Worm (Caenorhabditis elegans) whole organism, L3 larva: ENCODE measurements around the gene tmem-135.

ENCODE experiments used
- aly-2 ChIP-seq: fragments of 150-350 bp; optimal IDR thresholded peaks from 2 replicates; lab custom pipeline; 2014; ENCODE audit warnings: missing biosample characterization, missing genetic modification characterization
- ama-1 ChIP-seq: fragments of 150-350 bp; optimal IDR thresholded peaks from 2 replicates; lab custom pipeline; 2018
- ceh-28 ChIP-seq: fragments of 150-350 bp; optimal IDR thresholded peaks from 2 replicates; lab custom pipeline; 2014; ENCODE audit warnings: missing biosample characterization, missing genetic modification reagents, missing genetic modification characterization
- ceh-82 ChIP-seq: fragments of 150-350 bp; optimal IDR thresholded peaks from 2 replicates; lab custom pipeline; 2014; ENCODE audit warnings: missing biosample characterization, missing genetic modification characterization
- ceh-9 ChIP-seq: sonication (generic microtip); optimal IDR thresholded peaks from 2 replicates; lab custom pipeline; 2018; ENCODE audit warnings: missing biosample characterization, missing genetic modification characterization
- daf-12 ChIP-seq: fragments of 150-350 bp; optimal IDR thresholded peaks from 2 replicates; lab custom pipeline; 2014; ENCODE audit warnings: missing biosample characterization, missing genetic modification reagents, missing genetic modification characterization
- egl-27 ChIP-seq: sonication (generic microtip); optimal IDR thresholded peaks from 4 replicates; lab custom pipeline; 2017; ENCODE audit warnings: missing biosample characterization, missing genetic modification reagents, missing genetic modification characterization
- elt-2 ChIP-seq: sonication (generic microtip); optimal IDR thresholded peaks from 2 replicates; lab custom pipeline; 2016; ENCODE audit warnings: missing genetic modification reagents, mild to moderate bottlenecking, missing genetic modification characterization, missing compliant biosample characterization
- eor-1 ChIP-seq, 2 experiments: fragments of 150-350 bp; optimal IDR thresholded peaks; 2 replicates each; lab custom pipeline; 2014 to 2018; ENCODE audit warnings: missing biosample characterization in 2 of 2, missing genetic modification characterization in 2 of 2
- fkh-10 ChIP-seq: sonication (generic microtip); optimal IDR thresholded peaks from 2 replicates; lab custom pipeline; 2017; ENCODE audit warnings: missing biosample characterization, missing genetic modification reagents, missing genetic modification characterization
- hmg-11 ChIP-seq: sonication (generic microtip); optimal IDR thresholded peaks from 2 replicates; lab custom pipeline; 2016; ENCODE audit warnings: missing genetic modification characterization, missing compliant biosample characterization
- jun-1 ChIP-seq: fragments of 150-350 bp; optimal IDR thresholded peaks from 2 replicates; lab custom pipeline; 2014; ENCODE audit warnings: missing biosample characterization, missing genetic modification reagents, missing genetic modification characterization
- lin-15B ChIP-seq: fragments of 150-350 bp; optimal IDR thresholded peaks from 2 replicates; lab custom pipeline; 2014; ENCODE audit warnings: missing biosample characterization, missing genetic modification characterization
- lin-39 ChIP-seq: fragments of 150-350 bp; optimal IDR thresholded peaks from 2 replicates; lab custom pipeline; 2018; ENCODE audit warnings: missing biosample characterization, missing genetic modification reagents, missing genetic modification characterization
- mdl-1 ChIP-seq: fragments of 150-350 bp; optimal IDR thresholded peaks from 2 replicates; lab custom pipeline; 2014; ENCODE audit warnings: missing biosample characterization, missing genetic modification characterization
- mml-1 ChIP-seq: fragments of 150-350 bp; sonication (generic microtip); optimal IDR thresholded peaks from 3 replicates; lab custom pipeline; 2014; ENCODE audit warnings: missing biosample characterization, missing genetic modification characterization
- nfya-1 ChIP-seq: sonication (generic microtip); optimal IDR thresholded peaks from 2 replicates; lab custom pipeline; 2017; ENCODE audit warnings: missing genetic modification characterization, mild to moderate bottlenecking, missing compliant biosample characterization, antibody characterized with exemption, moderate library complexity; ENCODE audit not compliant: insufficient read depth
- nhr-11 ChIP-seq: fragments of 150-350 bp; optimal IDR thresholded peaks from 2 replicates; lab custom pipeline; 2014; ENCODE audit warnings: missing biosample characterization, missing genetic modification characterization
- nhr-12 ChIP-seq: fragments of 150-350 bp; optimal IDR thresholded peaks from 2 replicates; lab custom pipeline; 2014; ENCODE audit warnings: missing biosample characterization, missing genetic modification characterization
- nhr-23 ChIP-seq: fragments of 150-350 bp; optimal IDR thresholded peaks from 2 replicates; lab custom pipeline; 2014; ENCODE audit warnings: missing biosample characterization, missing genetic modification reagents, missing genetic modification characterization
- nhr-237 ChIP-seq: fragments of 150-350 bp; optimal IDR thresholded peaks from 2 replicates; lab custom pipeline; 2014; ENCODE audit warnings: missing biosample characterization, missing genetic modification characterization
- nhr-25 ChIP-seq: sonication (generic microtip); optimal IDR thresholded peaks from 2 replicates; lab custom pipeline; 2017; ENCODE audit warnings: missing biosample characterization, missing genetic modification characterization
- nhr-43 ChIP-seq: sonication (generic microtip); optimal IDR thresholded peaks from 2 replicates; lab custom pipeline; 2016; ENCODE audit warnings: mild to moderate bottlenecking, missing genetic modification characterization, missing compliant biosample characterization; ENCODE audit not compliant: poor library complexity, severe bottlenecking
- nhr-76 ChIP-seq: fragments of 150-350 bp; sonication (generic microtip); optimal IDR thresholded peaks from 5 replicates; lab custom pipeline; 2014; ENCODE audit warnings: missing biosample characterization, missing genetic modification characterization
- pha-4 ChIP-seq: fragments of 150-350 bp; optimal IDR thresholded peaks from 2 replicates; lab custom pipeline; 2014; ENCODE audit warnings: missing biosample characterization, missing genetic modification reagents, missing genetic modification characterization
- sea-2 ChIP-seq: fragments of 150-350 bp; sonication (generic microtip); optimal IDR thresholded peaks from 4 replicates; lab custom pipeline; 2014; ENCODE audit warnings: missing biosample characterization, missing genetic modification reagents, missing genetic modification characterization
- skn-1 ChIP-seq: fragments of 150-350 bp; optimal IDR thresholded peaks from 2 replicates; lab custom pipeline; 2014; ENCODE audit warnings: missing biosample characterization, missing genetic modification characterization
- snpc-4 ChIP-seq: fragments of 150-350 bp; optimal IDR thresholded peaks from 2 replicates; lab custom pipeline; 2014; ENCODE audit warnings: missing biosample characterization, missing genetic modification characterization
- tbx-2 ChIP-seq: sonication (generic microtip); optimal IDR thresholded peaks from 2 replicates; lab custom pipeline; 2016; ENCODE audit warnings: mild to moderate bottlenecking, missing genetic modification characterization, missing compliant biosample characterization
- unc-39 ChIP-seq: sonication (generic microtip); optimal IDR thresholded peaks from 4 replicates; lab custom pipeline; 2017; ENCODE audit warnings: missing biosample characterization, missing genetic modification characterization
- zag-1 ChIP-seq: fragments of 150-350 bp; optimal IDR thresholded peaks from 2 replicates; lab custom pipeline; 2014; ENCODE audit warnings: missing biosample characterization, missing genetic modification characterization
- ztf-11 ChIP-seq: fragments of 150-350 bp; optimal IDR thresholded peaks from 2 replicates; lab custom pipeline; 2014; ENCODE audit warnings: missing biosample characterization, missing genetic modification characterization
- ztf-4 ChIP-seq: fragments of 150-350 bp; optimal IDR thresholded peaks from 2 replicates; lab custom pipeline; 2014; ENCODE audit warnings: missing biosample characterization, missing genetic modification characterization

tmem-135 gene

DNA sequence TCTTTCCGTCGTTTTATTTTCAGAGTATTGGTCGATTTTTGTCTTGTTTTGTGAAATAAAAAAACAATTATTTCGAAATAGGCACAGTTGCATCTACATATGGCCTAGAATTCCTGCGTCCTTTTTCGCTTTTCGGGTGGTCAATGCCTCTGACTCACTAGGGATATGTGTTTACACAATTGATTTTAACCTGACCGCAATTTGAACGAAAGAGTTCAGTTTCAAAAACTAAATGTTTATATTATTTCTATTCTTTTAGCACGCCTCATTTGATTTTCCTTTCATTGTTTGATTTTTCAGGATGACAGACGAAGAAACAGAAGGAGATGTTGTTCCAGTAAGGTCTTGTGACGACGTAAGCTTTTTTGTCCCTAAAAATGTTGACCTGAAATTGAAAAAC lies 5.7 kb upstream of the tmem-135 start, which contains the start of gene mfsd-12:
Gene mfsd-12 (plus strand): TSS at position 301 of the 400 bp plus-strand sequence.
- TF ChIP-seq pha-4 (tag; lab: Kevin White, UChicago): peak; percentile 7
- no peak for TF ChIP-seq nhr-25

DNA sequence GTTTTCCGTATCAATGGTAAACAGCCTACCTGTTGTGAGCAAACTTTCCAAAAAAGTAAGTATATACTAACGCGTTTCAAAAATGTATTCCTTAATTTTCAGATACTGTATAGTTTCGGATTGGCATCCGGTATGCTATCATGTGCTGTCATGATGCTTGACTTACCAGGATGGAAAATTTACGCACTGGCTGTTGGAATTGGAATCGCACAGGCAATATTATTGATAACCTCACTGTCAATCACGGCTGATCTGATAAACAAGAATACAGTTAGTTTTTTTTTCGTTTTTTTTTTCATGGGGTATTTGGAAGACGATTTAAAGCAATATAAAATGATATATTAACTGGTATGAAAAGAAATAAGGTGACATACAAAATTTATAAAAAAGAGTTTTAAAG lies 1.7 kb upstream of the tmem-135 start:
- TF ChIP-seq lin-15B (tag; lab: Kevin White, UChicago) (no peak), elt-2 (peak; percentile 48)

ce11 chrX:4676702-4677101 lies 3.2 kb downstream of the tmem-135 start:
- TF ChIP-seq nhr-43 (tag; lab: Kevin White, UChicago) (no peak), mdl-1 (no peak), tbx-2 (tag; lab: Kevin White, UChicago) (no peak), nhr-12 (tag; lab: Kevin White, UChicago) (no peak), ceh-9 (tag; lab: Kevin White, UChicago) (no peak), nhr-11 (tag; lab: Kevin White, UChicago) (no peak), ceh-28 (tag; lab: Kevin White, UChicago) (no peak), elt-2 (no peak), jun-1 (no peak), hmg-11 (tag; lab: Kevin White, UChicago) (no peak), pha-4 (tag; lab: Kevin White, UChicago) (no peak), lin-39 (tag; lab: Kevin White, UChicago) (no peak)

DNA sequence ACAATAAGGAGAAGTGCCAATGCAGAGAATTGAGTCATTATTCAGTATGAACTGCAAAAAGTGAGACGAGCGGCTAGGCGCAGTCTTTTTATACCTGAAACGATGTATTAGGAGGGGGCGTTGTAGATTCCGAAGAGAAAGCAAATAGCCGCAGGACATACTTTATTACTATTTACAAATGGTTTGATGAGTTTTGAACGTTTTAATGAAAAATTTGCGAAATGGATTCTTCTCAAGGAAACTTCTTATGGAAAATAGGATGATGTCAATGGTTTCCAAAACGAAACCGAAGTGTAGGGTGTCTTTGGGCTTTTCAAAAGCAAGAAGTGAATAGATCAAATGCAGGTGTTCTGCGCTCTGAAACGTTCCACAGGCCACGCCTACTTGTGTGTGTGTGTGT lies 4.5 kb downstream of the tmem-135 start, which contains the start of gene flp-11:
Gene flp-11 (minus strand): TSS at position 101 of the 400 bp plus-strand sequence.
- TF ChIP-seq elt-2: no peak
- no peak for TF ChIP-seq nfya-1 (tag; lab: Kevin White, UChicago)
- no peak for TF ChIP-seq fkh-10
- TF ChIP-seq eor-1 (tag; optimal IDR thresholded peaks at IDR 0.05; lab: Kevin White, UChicago): no peak
- no peak for TF ChIP-seq nhr-43 (tag; lab: Kevin White, UChicago)
- TF ChIP-seq tbx-2 (tag; lab: Kevin White, UChicago): no peak
- TF ChIP-seq daf-12: no peak
- no peak for TF ChIP-seq aly-2 (tag; lab: Kevin White, UChicago)
- no peak for TF ChIP-seq unc-39 (tag; lab: Kevin White, UChicago)
- no peak for TF ChIP-seq ama-1 (lab: Kevin White, UChicago)
- TF ChIP-seq mml-1 (tag; lab: Kevin White, UChicago): no peak

ce11 chrX:4682616-4683015 lies 9.1 kb downstream of the tmem-135 start, which contains the start of gene K02G10.15:
Gene K02G10.15 (minus strand): TSS chrX:4682716.
- TF ChIP-seq zag-1 (tag; lab: Kevin White, UChicago): no peak
- no peak for TF ChIP-seq ztf-4 (tag; lab: Kevin White, UChicago)
- no peak for TF ChIP-seq snpc-4 (tag; lab: Kevin White, UChicago)
- no peak for TF ChIP-seq nhr-43 (tag; lab: Kevin White, UChicago)
- TF ChIP-seq hmg-11 (tag; lab: Kevin White, UChicago): no peak
- TF ChIP-seq mdl-1: no peak
- TF ChIP-seq, all 47 proteins: peak for 0

ce11 chrX:4685579-4685978 lies 12.1 kb downstream of the tmem-135 start:
- TF ChIP-seq nhr-11 (tag; lab: Kevin White, UChicago) (no peak), hmg-11 (tag; lab: Kevin White, UChicago) (no peak), nhr-25 (peak; percentile 60), snpc-4 (tag; lab: Kevin White, UChicago) (no peak)
- TF ChIP-seq, all 47 proteins: peak for 1

- no peak for TF ChIP-seq hmg-11 (tag; lab: Kevin White, UChicago)
- TF ChIP-seq skn-1 (tag; lab: Kevin White, UChicago): no peak
- no peak for TF ChIP-seq nhr-237 (tag; lab: Kevin White, UChicago)
- TF ChIP-seq ceh-82 (tag; lab: Kevin White, UChicago): no peak
- TF ChIP-seq ztf-11: no peak
- no peak for TF ChIP-seq sea-2
- TF ChIP-seq unc-39 (tag; lab: Kevin White, UChicago): no peak
- no peak for TF ChIP-seq egl-27 (tag; lab: Kevin White, UChicago)
- no peak for TF ChIP-seq ztf-4 (tag; lab: Kevin White, UChicago)
- no peak for TF ChIP-seq nhr-23 (tag; lab: Kevin White, UChicago)
- no peak for TF ChIP-seq nhr-76 (tag; lab: Kevin White, UChicago)
- no peak for TF ChIP-seq nhr-11 (tag; lab: Kevin White, UChicago)
- no peak for TF ChIP-seq snpc-4 (tag; lab: Kevin White, UChicago)
Observed at ce11 chrX:4691148-4691773, 17.8 kb downstream of the tmem-135 start, which contains the start of gene K02G10.5. Gene K02G10.5 (minus strand): TSS chrX:4691198.
